Fruit fly (Drosophila melanogaster) whole organism, wandering third instar larva: ENCODE measurements around the gene Gba1b.

ENCODE experiments used
- Abd-B ChIP-seq: fragments of >200 bp; optimal IDR thresholded peaks from 2 replicates; lab custom pipeline; 2017; ENCODE audit warnings: missing biosample characterization, missing genetic modification characterization
- CG9705 ChIP-seq: fragments of 200-800 bp; sonication (Bioruptor generic); optimal IDR thresholded peaks from 2 replicates; lab custom pipeline; 2018; ENCODE audit warnings: missing biosample characterization, mild to moderate bottlenecking, missing genetic modification characterization
- CrebA ChIP-seq: fragments of 200-800 bp; sonication (Bioruptor generic); optimal IDR thresholded peaks from 2 replicates; lab custom pipeline; 2016; ENCODE audit warnings: missing biosample characterization, mild to moderate bottlenecking, missing genetic modification characterization, borderline replicate concordance
- Hr78 ChIP-seq: fragments of >200 bp; optimal IDR thresholded peaks from 2 replicates; lab custom pipeline; 2017; ENCODE audit warnings: missing biosample characterization, missing genetic modification characterization
- OdsH ChIP-seq: fragments of 200-800 bp; sonication (Bioruptor generic); optimal IDR thresholded peaks from 2 replicates; lab custom pipeline; 2016; ENCODE audit warnings: missing biosample characterization, mild to moderate bottlenecking, missing genetic modification characterization
- dsf ChIP-seq: sonication (Bioruptor generic); optimal IDR thresholded peaks from 2 replicates; lab custom pipeline; 2016; ENCODE audit warnings: missing biosample characterization, missing genetic modification characterization, borderline replicate concordance
- pan ChIP-seq: fragments of >200 bp; optimal IDR thresholded peaks from 2 replicates; lab custom pipeline; 2017
- usp ChIP-seq: fragments of >200 bp; optimal IDR thresholded peaks from 2 replicates; lab custom pipeline; 2017; ENCODE audit warnings: missing biosample characterization, missing genetic modification characterization

dm6 chr3R:23658948-23659347 is 45.7 kb upstream of the Gba1b start:
- TF ChIP-seq Abd-B, result no peak
- TF ChIP-seq usp (GFP tag; lab: Kevin White, UChicago), result no peak
- no peak for TF ChIP-seq pan (lab: Kevin White, UChicago)
- no peak for TF ChIP-seq CG9705 (GFP tag; lab: Kevin White, UChicago)
- TF ChIP-seq OdsH (GFP tag; lab: Kevin White, UChicago), result no peak
- no peak for TF ChIP-seq CrebA (GFP tag; lab: Kevin White, UChicago)
- no peak for TF ChIP-seq Hr78 (GFP tag; lab: Kevin White, UChicago)
- TF ChIP-seq dsf (GFP tag; lab: Kevin White, UChicago), result no peak
